Worm (Caenorhabditis elegans) whole organism, mixed stage, embryonic: Measurements from ENCODE around the gene set-26.
A peak's percentile ranks its signal among the peaks of the same experiment; 100 is the strongest.

Source experiments
- M03D4.4 ChIP-seq: sonication (generic microtip); optimal IDR thresholded peaks from 2 replicates; lab custom pipeline; 2017; ENCODE audit warnings: mild to moderate bottlenecking, missing genetic modification characterization, missing compliant biosample characterization
- bed-3 ChIP-seq: fragments of 200-800 bp; sonication (Bioruptor generic); optimal IDR thresholded peaks from 3 replicates; lab custom pipeline; 2018; ENCODE audit warnings: mild to moderate bottlenecking, missing genetic modification characterization, moderate library complexity, missing compliant biosample characterization
- blmp-1 ChIP-seq: fragments of 150-350 bp; optimal IDR thresholded peaks from 2 replicates; lab custom pipeline; 2014; ENCODE audit warnings: missing biosample characterization, missing genetic modification characterization
- ceh-39 ChIP-seq: fragments of 150-350 bp; optimal IDR thresholded peaks from 2 replicates; lab custom pipeline; 2014; ENCODE audit warnings: missing biosample characterization, missing genetic modification characterization
- ceh-43 ChIP-seq: fragments of 200-800 bp; sonication (Bioruptor generic); optimal IDR thresholded peaks from 2 replicates; lab custom pipeline; 2018; ENCODE audit warnings: mild to moderate bottlenecking, missing genetic modification characterization, moderate library complexity, missing compliant biosample characterization
- ceh-83 ChIP-seq: fragments of 200-800 bp; sonication (Bioruptor generic); optimal IDR thresholded peaks from 2 replicates; lab custom pipeline; 2018; ENCODE audit warnings: mild to moderate bottlenecking, missing genetic modification characterization, missing compliant biosample characterization
- ces-1 ChIP-seq: fragments of 150-350 bp; optimal IDR thresholded peaks from 2 replicates; lab custom pipeline; 2014; ENCODE audit warnings: missing biosample characterization, missing genetic modification reagents, missing genetic modification characterization
- cnd-1 ChIP-seq: fragments of 200-800 bp; sonication (Bioruptor generic); optimal IDR thresholded peaks from 2 replicates; lab custom pipeline; 2018; ENCODE audit warnings: mild to moderate bottlenecking, missing genetic modification characterization, missing compliant biosample characterization
- drap-1 ChIP-seq: fragments of 200-800 bp; sonication (Bioruptor generic); optimal IDR thresholded peaks from 3 replicates; lab custom pipeline; 2018; ENCODE audit warnings: mild to moderate bottlenecking, missing genetic modification characterization, missing compliant biosample characterization
- elt-1 ChIP-seq: sonication (generic microtip); optimal IDR thresholded peaks from 2 replicates; lab custom pipeline; 2017; ENCODE audit warnings: missing genetic modification characterization, mild to moderate bottlenecking, missing compliant biosample characterization, antibody characterized with exemption, moderate library complexity, borderline replicate concordance; ENCODE audit not compliant: insufficient read depth
- elt-3 ChIP-seq: fragments of 150-350 bp; optimal IDR thresholded peaks from 2 replicates; lab custom pipeline; 2014; ENCODE audit warnings: missing biosample characterization, missing genetic modification characterization
- flh-1 ChIP-seq: fragments of 200-800 bp; sonication (Bioruptor generic); optimal IDR thresholded peaks from 2 replicates; lab custom pipeline; 2018; ENCODE audit warnings: mild to moderate bottlenecking, missing genetic modification characterization, moderate library complexity, missing compliant biosample characterization
- ham-2 ChIP-seq: fragments of 200-800 bp; sonication (Bioruptor generic); optimal IDR thresholded peaks from 2 replicates; lab custom pipeline; 2018; ENCODE audit warnings: mild to moderate bottlenecking, missing genetic modification characterization, missing compliant biosample characterization
- hlh-1 ChIP-seq: fragments of 150-350 bp; optimal IDR thresholded peaks from 2 replicates; lab custom pipeline; 2014; ENCODE audit warnings: missing biosample characterization, missing genetic modification reagents, missing genetic modification characterization
- lin-13 ChIP-seq: fragments of 150-350 bp; optimal IDR thresholded peaks from 2 replicates; lab custom pipeline; 2014; ENCODE audit warnings: missing biosample characterization, missing genetic modification characterization
- lin-32 ChIP-seq: fragments of 200-800 bp; sonication (Bioruptor generic); optimal IDR thresholded peaks from 2 replicates; lab custom pipeline; 2018; ENCODE audit warnings: mild to moderate bottlenecking, missing genetic modification characterization, missing compliant biosample characterization
- lsy-2 ChIP-seq: fragments of 150-350 bp; optimal IDR thresholded peaks from 2 replicates; lab custom pipeline; 2014; ENCODE audit warnings: missing biosample characterization, missing genetic modification characterization
- mab-5 ChIP-seq: fragments of 150-350 bp; optimal IDR thresholded peaks from 2 replicates; lab custom pipeline; 2014; ENCODE audit warnings: missing biosample characterization, missing genetic modification characterization
- mep-1 ChIP-seq: fragments of 150-350 bp; optimal IDR thresholded peaks from 2 replicates; lab custom pipeline; 2017; ENCODE audit warnings: missing biosample characterization, missing genetic modification reagents, missing genetic modification characterization, inconsistent platforms
- mls-2 ChIP-seq: sonication (generic microtip); optimal IDR thresholded peaks from 2 replicates; lab custom pipeline; 2016; ENCODE audit warnings: mild to moderate bottlenecking, missing genetic modification characterization, moderate library complexity, missing compliant biosample characterization
- nhr-12 ChIP-seq: fragments of 150-350 bp; optimal IDR thresholded peaks from 2 replicates; lab custom pipeline; 2014; ENCODE audit warnings: missing biosample characterization, missing genetic modification characterization
- nhr-2 ChIP-seq: fragments of 150-350 bp; optimal IDR thresholded peaks from 2 replicates; lab custom pipeline; 2014; ENCODE audit warnings: missing biosample characterization, missing genetic modification characterization
- nhr-237 ChIP-seq: fragments of 150-350 bp; optimal IDR thresholded peaks from 2 replicates; lab custom pipeline; 2014; ENCODE audit warnings: missing biosample characterization, missing genetic modification characterization
- nhr-28 ChIP-seq: fragments of 150-350 bp; optimal IDR thresholded peaks from 2 replicates; lab custom pipeline; 2014; ENCODE audit warnings: missing biosample characterization, missing genetic modification characterization
- nhr-76 ChIP-seq: sonication (generic microtip); optimal IDR thresholded peaks from 2 replicates; lab custom pipeline; 2017; ENCODE audit warnings: missing biosample characterization, missing genetic modification characterization
- pha-4 ChIP-seq: fragments of 150-350 bp; optimal IDR thresholded peaks from 2 replicates; lab custom pipeline; 2018; ENCODE audit warnings: missing biosample characterization, missing genetic modification reagents, missing genetic modification characterization
- sem-2 ChIP-seq: fragments of 200-800 bp; sonication (Bioruptor generic); optimal IDR thresholded peaks from 2 replicates; lab custom pipeline; 2018; ENCODE audit warnings: mild to moderate bottlenecking, missing genetic modification characterization, missing compliant biosample characterization
- snpc-4 ChIP-seq: fragments of 150-350 bp; optimal IDR thresholded peaks from 2 replicates; lab custom pipeline; 2014; ENCODE audit warnings: missing biosample characterization, missing genetic modification characterization
- sptf-1 ChIP-seq: sonication (generic microtip); optimal IDR thresholded peaks from 2 replicates; lab custom pipeline; 2017; ENCODE audit warnings: mild to moderate bottlenecking, missing genetic modification characterization, moderate library complexity, missing compliant biosample characterization
- tbx-8 ChIP-seq: fragments of 200-800 bp; sonication (Bioruptor generic); optimal IDR thresholded peaks from 2 replicates; lab custom pipeline; 2018; ENCODE audit warnings: mild to moderate bottlenecking, missing genetic modification characterization, moderate library complexity, missing compliant biosample characterization
- unc-120 ChIP-seq: sonication (generic microtip); optimal IDR thresholded peaks from 2 replicates; lab custom pipeline; 2017; ENCODE audit warnings: missing genetic modification characterization, missing compliant biosample characterization; ENCODE audit not compliant: poor library complexity, severe bottlenecking
- unc-39 ChIP-seq: fragments of 150-350 bp; optimal IDR thresholded peaks from 2 replicates; lab custom pipeline; 2014; ENCODE audit warnings: missing biosample characterization, missing genetic modification characterization
- unc-62 ChIP-seq: fragments of 150-350 bp; optimal IDR thresholded peaks from 2 replicates; lab custom pipeline; 2014; ENCODE audit warnings: missing biosample characterization, missing genetic modification reagents, missing genetic modification characterization
- zip-8 ChIP-seq: fragments of 150-350 bp; optimal IDR thresholded peaks from 2 replicates; lab custom pipeline; 2014; ENCODE audit warnings: missing biosample characterization, missing genetic modification characterization
- ztf-11 ChIP-seq: fragments of 150-350 bp; optimal IDR thresholded peaks from 2 replicates; lab custom pipeline; 2014; ENCODE audit warnings: missing biosample characterization, missing genetic modification characterization

set-26 gene

ce11 chrIV:16658731-16659130 lies 3.0 kb upstream of the set-26 start:
- no peak for TF ChIP-seq ceh-39
- TF ChIP-seq lsy-2 (tag; lab: Kevin White, UChicago), result no peak
- TF ChIP-seq ceh-83 (GFP tag; lab: Kevin White, UChicago), result no peak
- TF ChIP-seq sptf-1 (tag; lab: Kevin White, UChicago), result no peak
- no peak for TF ChIP-seq snpc-4 (tag; lab: Kevin White, UChicago)
- no peak for TF ChIP-seq mep-1
- no peak for TF ChIP-seq cnd-1 (tag; lab: Kevin White, UChicago)
- TF ChIP-seq bed-3 (GFP tag; lab: Kevin White, UChicago), result no peak
- TF ChIP-seq ceh-43, result no peak
- no peak for TF ChIP-seq lin-13 (tag; lab: Kevin White, UChicago)
- no peak for TF ChIP-seq elt-1 (tag; lab: Kevin White, UChicago)
- TF ChIP-seq lin-32 (GFP tag; lab: Kevin White, UChicago), result no peak
- TF ChIP-seq nhr-28, result no peak
- no peak for TF ChIP-seq ztf-11 (tag; lab: Kevin White, UChicago)
- no peak for TF ChIP-seq nhr-237 (tag; lab: Kevin White, UChicago)
- TF ChIP-seq unc-39 (tag; lab: Kevin White, UChicago), result no peak
- no peak for TF ChIP-seq flh-1 (GFP tag; lab: Kevin White, UChicago)
- no peak for TF ChIP-seq nhr-76 (tag; lab: Kevin White, UChicago)
- TF ChIP-seq hlh-1 (tag; lab: Kevin White, UChicago), result no peak
- no peak for TF ChIP-seq elt-3 (tag; lab: Kevin White, UChicago)
- TF ChIP-seq, all 35 proteins: peak for 0

- TF ChIP-seq elt-1 (tag; lab: Kevin White, UChicago), result no peak
- peak; percentile 64 for TF ChIP-seq ces-1 (GFP tag; lab: Kevin White, UChicago)
- TF ChIP-seq sptf-1 (tag; lab: Kevin White, UChicago), result no peak
- no peak for TF ChIP-seq bed-3 (GFP tag; lab: Kevin White, UChicago)
- TF ChIP-seq mab-5, result no peak
- TF ChIP-seq hlh-1 (tag; lab: Kevin White, UChicago), result no peak
These were observed 1.9 kb upstream of the set-26 start for ce11 chrIV:16657488-16657982.

- peak; percentile 55 for TF ChIP-seq sptf-1 (tag; lab: Kevin White, UChicago)
- no peak for TF ChIP-seq flh-1 (GFP tag; lab: Kevin White, UChicago)
- TF ChIP-seq bed-3 (GFP tag; lab: Kevin White, UChicago), result no peak
- no peak for TF ChIP-seq tbx-8 (GFP tag; lab: Kevin White, UChicago)
- no peak for TF ChIP-seq ztf-11 (tag; lab: Kevin White, UChicago)
- TF ChIP-seq snpc-4 (tag; lab: Kevin White, UChicago), result no peak
- no peak for TF ChIP-seq ceh-43
- no peak for TF ChIP-seq mab-5
- no peak for TF ChIP-seq unc-39 (tag; lab: Kevin White, UChicago)
- peak; percentile 60 for TF ChIP-seq ces-1 (GFP tag; lab: Kevin White, UChicago)
- TF ChIP-seq cnd-1 (tag; lab: Kevin White, UChicago), result no peak
- TF ChIP-seq sem-2 (GFP tag; lab: Kevin White, UChicago), result no peak
- no peak for TF ChIP-seq lin-32 (GFP tag; lab: Kevin White, UChicago)
- TF ChIP-seq elt-1 (tag; lab: Kevin White, UChicago), result no peak
- no peak for TF ChIP-seq ceh-83 (GFP tag; lab: Kevin White, UChicago)
- peak; percentile 93 for TF ChIP-seq pha-4 (tag; lab: Kevin White, UChicago)
- TF ChIP-seq zip-8 (tag; lab: Kevin White, UChicago), result no peak
- no peak for TF ChIP-seq nhr-76 (tag; lab: Kevin White, UChicago)
- no peak for TF ChIP-seq nhr-12
- peak; percentile 52 for TF ChIP-seq hlh-1 (tag; lab: Kevin White, UChicago)
- TF ChIP-seq ham-2 (GFP tag; lab: Kevin White, UChicago), result no peak
- TF ChIP-seq blmp-1, result no peak
- TF ChIP-seq mls-2 (tag; lab: Kevin White, UChicago), result no peak
- peak; percentile 33 for TF ChIP-seq drap-1 (GFP tag; lab: Kevin White, UChicago)
- no peak for TF ChIP-seq nhr-28
- peak; percentile 29 for TF ChIP-seq unc-62 (GFP tag; lab: Kevin White, UChicago)
- TF ChIP-seq M03D4.4 (tag; lab: Kevin White, UChicago), result peak; percentile 51
- TF ChIP-seq lsy-2 (tag; lab: Kevin White, UChicago), result peak; percentile 98
- no peak for TF ChIP-seq elt-3 (tag; lab: Kevin White, UChicago)
- no peak for TF ChIP-seq nhr-2
- TF ChIP-seq ceh-39, result peak; percentile 84
- TF ChIP-seq mep-1, result peak; percentile 89
- TF ChIP-seq nhr-237 (tag; lab: Kevin White, UChicago), result peak; percentile 82
- TF ChIP-seq unc-120, result peak; percentile 35
- peak; percentile 89 for TF ChIP-seq lin-13 (tag; lab: Kevin White, UChicago)
These were observed 549 bp upstream of the set-26 start, which contains the start of gene tsr-2 for ce11 chrIV:16656232-16656631. tsr-2 (plus strand) TSS chrIV:16656613.
